Fruit fly (Drosophila melanogaster) whole organism, embryonic: ENCODE results near the gene gb.
A peak's percentile ranks its signal among the peaks of the same experiment; 100 is the strongest.

Experiments used
- Atf3 ChIP-seq: fragments of 200-800 bp; sonication (Bioruptor generic); optimal IDR thresholded peaks from 3 replicates; lab custom pipeline; 2016; ENCODE audit warnings: missing biosample characterization, missing genetic modification characterization
- Awh ChIP-seq: fragments of 200-800 bp; sonication (Bioruptor generic); IDR thresholded peaks from 2 replicates; pipeline ENCODE4, ENCODE4 v1.3.6; 2022; ENCODE audit warnings: missing biosample characterization, missing genetic modification characterization
- Bdp1 ChIP-seq: fragments of 200-800 bp; sonication (Bioruptor generic); optimal IDR thresholded peaks from 3 replicates; lab custom pipeline; 2016; ENCODE audit warnings: missing biosample characterization, missing genetic modification characterization
- CG12942 ChIP-seq: fragments of 200-800 bp; sonication (Bioruptor generic); optimal IDR thresholded peaks from 3 replicates; lab custom pipeline; 2016; ENCODE audit warnings: missing biosample characterization, missing genetic modification characterization
- CG13424 ChIP-seq: fragments of 200-800 bp; sonication (Bioruptor generic); optimal IDR thresholded peaks from 2 replicates; lab custom pipeline; 2019; ENCODE audit warnings: missing biosample characterization, mild to moderate bottlenecking, missing genetic modification characterization, moderate library complexity
- CG13894 ChIP-seq: fragments of 200-800 bp; sonication (Bioruptor generic); optimal IDR thresholded peaks from 3 replicates; lab custom pipeline; 2018; ENCODE audit warnings: missing biosample characterization, mild to moderate bottlenecking, missing genetic modification characterization, moderate library complexity
- CG15011 ChIP-seq: fragments of 200-800 bp; sonication (Bioruptor generic); optimal IDR thresholded peaks from 3 replicates; lab custom pipeline; 2018; ENCODE audit warnings: missing biosample characterization, mild to moderate bottlenecking, missing genetic modification characterization
- CG15696 ChIP-seq: fragments of 200-800 bp; sonication (Bioruptor generic); optimal IDR thresholded peaks from 2 replicates; lab custom pipeline; 2019; ENCODE audit warnings: missing biosample characterization, mild to moderate bottlenecking, missing genetic modification characterization, moderate library complexity
- CG1603 ChIP-seq: fragments of 200-800 bp; sonication (Bioruptor generic); optimal IDR thresholded peaks from 2 replicates; lab custom pipeline; 2019; ENCODE audit warnings: missing biosample characterization, mild to moderate bottlenecking, missing genetic modification characterization, moderate library complexity
- CG1647 ChIP-seq: fragments of 200-800 bp; sonication (Bioruptor generic); optimal IDR thresholded peaks from 3 replicates; lab custom pipeline; 2016; ENCODE audit warnings: missing biosample characterization, missing genetic modification characterization
- CG16779 ChIP-seq: fragments of 200-800 bp; sonication (Bioruptor generic); IDR thresholded peaks from 2 replicates; pipeline ENCODE4 v1.3.6; 2022; ENCODE audit warnings: missing biosample characterization, missing genetic modification characterization
- CG17829 ChIP-seq: fragments of 200-800 bp; optimal IDR thresholded peaks from 2 replicates; lab custom pipeline; 2019; ENCODE audit warnings: missing biosample characterization, mild to moderate bottlenecking, missing genetic modification characterization, moderate library complexity
- CG3065 ChIP-seq: fragments of 200-800 bp; sonication (Bioruptor generic); optimal IDR thresholded peaks from 2 replicates; lab custom pipeline; 2016; ENCODE audit warnings: missing biosample characterization, missing genetic modification characterization
- CG32772 ChIP-seq: fragments of 200-800 bp; sonication (Bioruptor generic); IDR thresholded peaks from 2 replicates; pipeline ENCODE4 v1.3.6; 2022; ENCODE audit warnings: missing biosample characterization, missing genetic modification characterization
- CG3726 ChIP-seq: fragments of 200-800 bp; sonication (Bioruptor generic); IDR thresholded peaks from 3 replicates; pipeline ENCODE4, ENCODE4 v1.3.6; 2022; ENCODE audit warnings: missing biosample characterization, missing genetic modification characterization
- CG3847 ChIP-seq: fragments of 200-800 bp; sonication (Bioruptor generic); IDR thresholded peaks from 2 replicates; pipeline ENCODE4 v1.3.6; 2022; ENCODE audit warnings: missing biosample characterization, missing genetic modification characterization
- CG4282 ChIP-seq: fragments of 200-800 bp; sonication (Bioruptor generic); optimal IDR thresholded peaks from 2 replicates; lab custom pipeline; 2016; ENCODE audit warnings: missing biosample characterization, missing genetic modification characterization
- CG4820 ChIP-seq: fragments of 200-800 bp; sonication (Bioruptor generic); optimal IDR thresholded peaks from 3 replicates; lab custom pipeline; 2016; ENCODE audit warnings: missing biosample characterization, missing genetic modification characterization
- CG5953 ChIP-seq: fragments of 200-800 bp; sonication (Bioruptor generic); IDR thresholded peaks from 2 replicates; pipeline ENCODE4 v1.3.6; 2022; ENCODE audit warnings: missing biosample characterization, missing genetic modification characterization
- CG6791 ChIP-seq: fragments of 200-800 bp; sonication (Bioruptor generic); IDR thresholded peaks from 3 replicates; pipeline ENCODE4 v1.3.6; 2022; ENCODE audit warnings: missing biosample characterization, missing genetic modification characterization; ENCODE audit not compliant: partially characterized antibody
- CG8388 ChIP-seq: fragments of 200-800 bp; sonication (Bioruptor generic); optimal IDR thresholded peaks from 2 replicates; lab custom pipeline; 2019; ENCODE audit warnings: missing biosample characterization, mild to moderate bottlenecking, missing genetic modification characterization, moderate library complexity
- CG8765 ChIP-seq: fragments of 200-800 bp; sonication (Bioruptor generic); IDR thresholded peaks from 2 replicates; pipeline ENCODE4 v1.3.6; 2022; ENCODE audit warnings: missing biosample characterization, missing genetic modification characterization
- Camta ChIP-seq: fragments of 200-800 bp; sonication (Bioruptor generic); optimal IDR thresholded peaks from 2 replicates; lab custom pipeline; 2016; ENCODE audit warnings: missing biosample characterization, missing genetic modification characterization
- Deaf1 ChIP-seq: fragments of 200-800 bp; optimal IDR thresholded peaks from 3 replicates; lab custom pipeline; 2019; ENCODE audit warnings: missing biosample characterization, mild to moderate bottlenecking, missing genetic modification characterization, moderate library complexity
- Dek ChIP-seq: fragments of 200-800 bp; sonication (Bioruptor generic); optimal IDR thresholded peaks from 3 replicates; lab custom pipeline; 2019; ENCODE audit warnings: missing biosample characterization, mild to moderate bottlenecking, missing genetic modification characterization, moderate library complexity
- Dp ChIP-seq: fragments of 200-800 bp; sonication (Bioruptor generic); optimal IDR thresholded peaks from 2 replicates; lab custom pipeline; 2018; ENCODE audit warnings: missing biosample characterization, mild to moderate bottlenecking, missing genetic modification characterization, moderate library complexity
- E2f1 ChIP-seq: fragments of 200-800 bp; sonication (Bioruptor generic); IDR thresholded peaks from 2 replicates; pipeline ENCODE4 v1.3.6; 2022; ENCODE audit warnings: missing biosample characterization, missing genetic modification characterization
- NK7.1 ChIP-seq: fragments of 200-800 bp; sonication (Bioruptor generic); optimal IDR thresholded peaks from 3 replicates; lab custom pipeline; 2016; ENCODE audit warnings: missing biosample characterization, missing genetic modification characterization
- Oli ChIP-seq: fragments of 200-800 bp; sonication (Bioruptor generic); optimal IDR thresholded peaks from 2 replicates; lab custom pipeline; 2018; ENCODE audit warnings: missing biosample characterization, mild to moderate bottlenecking, missing genetic modification characterization, moderate library complexity
- PHDP ChIP-seq: fragments of 200-800 bp; sonication (Bioruptor generic); optimal IDR thresholded peaks from 3 replicates; lab custom pipeline; 2018; ENCODE audit warnings: missing biosample characterization, mild to moderate bottlenecking, missing genetic modification characterization, moderate library complexity
- Stat92E ChIP-seq, 3 experiments: fragments of >200 bp in 2 of 3; fragments of 200-800 bp in 1 of 3; sonication (Bioruptor generic) in 1 of 3; optimal IDR thresholded peaks; 2 replicates each; lab custom pipeline; 2017 to 2019; ENCODE audit warnings: missing biosample characterization in 3 of 3, missing genetic modification characterization in 3 of 3, mild to moderate bottlenecking in 1 of 3, moderate library complexity in 1 of 3
- Taf1 ChIP-seq: fragments of 200-800 bp; sonication (Bioruptor generic); IDR thresholded peaks from 2 replicates; pipeline ENCODE4 v1.3.6; 2022; ENCODE audit warnings: missing biosample characterization, missing genetic modification characterization
- ab ChIP-seq: fragments of 200-800 bp; sonication (Bioruptor generic); optimal IDR thresholded peaks from 2 replicates; lab custom pipeline; 2016; ENCODE audit warnings: missing biosample characterization, missing genetic modification characterization
- ara ChIP-seq: fragments of 200-800 bp; sonication (Bioruptor generic); IDR thresholded peaks from 2 replicates; pipeline ENCODE4 v1.3.6; 2022; ENCODE audit warnings: missing biosample characterization, missing genetic modification characterization
- ash1 ChIP-seq: fragments of 200-800 bp; sonication (Bioruptor generic); optimal IDR thresholded peaks from 2 replicates; lab custom pipeline; 2018; ENCODE audit warnings: missing biosample characterization, mild to moderate bottlenecking, missing genetic modification characterization
- bigmax ChIP-seq: fragments of 200-800 bp; sonication (Bioruptor generic); optimal IDR thresholded peaks from 2 replicates; lab custom pipeline; 2018; ENCODE audit warnings: missing biosample characterization, mild to moderate bottlenecking, missing genetic modification characterization
- br ChIP-seq: fragments of >200 bp; optimal IDR thresholded peaks from 2 replicates; lab custom pipeline; 2017
- chm ChIP-seq: fragments of 200-800 bp; sonication (Bioruptor generic); IDR thresholded peaks from 2 replicates; pipeline ENCODE4 v1.3.6; 2022; ENCODE audit warnings: missing biosample characterization, missing genetic modification characterization
- dati ChIP-seq: fragments of 200-800 bp; sonication (Bioruptor generic); IDR thresholded peaks from 2 replicates; pipeline ENCODE4 v1.3.6; 2022; ENCODE audit warnings: missing biosample characterization, missing genetic modification characterization
- fd3F ChIP-seq: fragments of 200-800 bp; sonication (Bioruptor generic); optimal IDR thresholded peaks from 2 replicates; lab custom pipeline; 2018; ENCODE audit warnings: missing biosample characterization, mild to moderate bottlenecking, missing genetic modification characterization, moderate library complexity
- fu2 ChIP-seq: fragments of 200-800 bp; sonication (Bioruptor generic); optimal IDR thresholded peaks from 2 replicates; lab custom pipeline; 2016; ENCODE audit warnings: missing biosample characterization, missing genetic modification characterization
- gsb ChIP-seq: fragments of 200-800 bp; sonication (Bioruptor generic); IDR thresholded peaks from 2 replicates; pipeline ENCODE4 v1.3.6; 2022; ENCODE audit warnings: missing biosample characterization, missing genetic modification characterization
- hb ChIP-seq: fragments of 200-800 bp; sonication (Bioruptor generic); IDR thresholded peaks from 3 replicates; pipeline ENCODE4 v1.3.6; 2022; ENCODE audit warnings: missing biosample characterization, missing genetic modification characterization; ENCODE audit not compliant: partially characterized antibody
- ken ChIP-seq: fragments of 200-800 bp; sonication (Bioruptor generic); IDR thresholded peaks from 3 replicates; pipeline ENCODE4 v1.3.6; 2022; ENCODE audit warnings: missing biosample characterization, missing genetic modification characterization
- lilli ChIP-seq: fragments of 200-800 bp; sonication (Bioruptor generic); optimal IDR thresholded peaks from 3 replicates; lab custom pipeline; 2016; ENCODE audit warnings: missing biosample characterization, missing genetic modification characterization
- mirr ChIP-seq: fragments of 200-800 bp; sonication (Bioruptor generic); optimal IDR thresholded peaks from 3 replicates; lab custom pipeline; 2018; ENCODE audit warnings: missing biosample characterization, mild to moderate bottlenecking, missing genetic modification characterization
- nmo ChIP-seq: fragments of 200-800 bp; sonication (Bioruptor generic); optimal IDR thresholded peaks from 2 replicates; lab custom pipeline; 2018; ENCODE audit warnings: missing biosample characterization, mild to moderate bottlenecking, missing genetic modification characterization, moderate library complexity
- odd ChIP-seq: fragments of 200-800 bp; sonication (Bioruptor generic); optimal IDR thresholded peaks from 2 replicates; lab custom pipeline; 2017; ENCODE audit warnings: missing biosample characterization, mild to moderate bottlenecking, missing genetic modification characterization
- sc ChIP-seq, 3 experiments: fragments of >200 bp in 2 of 3; fragments of 200-800 bp in 1 of 3; sonication (Bioruptor generic) in 1 of 3; optimal IDR thresholded peaks; 2 replicates in 2 of 3; 3 replicates in 1 of 3; lab custom pipeline; 2017; ENCODE audit warnings: mild to moderate bottlenecking in 1 of 3, missing biosample characterization in 1 of 3, missing genetic modification characterization in 1 of 3, missing genetic modification reagents in 1 of 3
- slp2 ChIP-seq: fragments of 200-800 bp; sonication (Bioruptor generic); optimal IDR thresholded peaks from 2 replicates; lab custom pipeline; 2016; ENCODE audit warnings: missing biosample characterization, missing genetic modification characterization
- ttk ChIP-seq: fragments of 200-800 bp; sonication (Bioruptor generic); IDR thresholded peaks from 2 replicates; pipeline ENCODE4 v2.1.2; 2022; ENCODE audit warnings: missing biosample characterization, missing genetic modification characterization
- zen ChIP-seq: fragments of 200-800 bp; sonication (Bioruptor generic); optimal IDR thresholded peaks from 3 replicates; lab custom pipeline; 2018; ENCODE audit warnings: missing biosample characterization, mild to moderate bottlenecking, missing genetic modification characterization, moderate library complexity

Gene gb

DNA sequence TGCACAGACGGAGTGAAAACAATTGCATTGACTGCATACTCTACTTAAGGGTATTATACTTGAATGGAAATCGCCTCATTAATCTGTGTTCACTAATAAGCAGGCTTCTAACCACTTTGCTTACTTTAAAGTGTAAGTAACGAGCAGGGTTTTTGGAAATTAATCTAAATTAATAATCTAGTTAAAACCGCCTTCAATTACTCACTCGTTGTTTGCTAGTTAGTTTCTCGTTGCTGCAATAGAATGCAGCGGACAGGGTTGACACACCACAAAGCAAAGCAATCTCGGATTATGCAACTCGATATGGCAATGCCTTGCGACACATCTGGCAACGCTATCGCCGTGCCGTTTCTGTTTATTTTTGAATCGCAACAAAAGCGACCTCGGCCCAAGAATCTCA is 27.9 kb upstream of the gb start (continued):
- peak; percentile 20 for TF ChIP-seq nmo (GFP tag; lab: Kevin White, UChicago)
- TF ChIP-seq ab (GFP tag; lab: Kevin White, UChicago) = no peak
- no peak for TF ChIP-seq Dp
- TF ChIP-seq gsb (GFP tag; lab: Robert Waterston, UW) = no peak
- TF ChIP-seq chm (GFP tag; lab: Robert Waterston, UW) = no peak
- no peak for TF ChIP-seq Stat92E (GFP tag; optimal IDR thresholded peaks at IDR 0.05; lab: Kevin White, UChicago)
- no peak for TF ChIP-seq sc (optimal IDR thresholded peaks at IDR 0.05; lab: Kevin White, UChicago)
- TF ChIP-seq sc (GFP tag; optimal IDR thresholded peaks at IDR 0.05; lab: Kevin White, UChicago) = no peak
- no peak for TF ChIP-seq ara (GFP tag; lab: Robert Waterston, UW)
- TF ChIP-seq Camta (GFP tag; lab: Kevin White, UChicago) = peak; percentile 5
- TF ChIP-seq CG16779 = no peak
- 0 out of 2 replicates have a peak, but pooled peaks have one; percentile 5 for TF ChIP-seq CG3847 (GFP tag; lab: Robert Waterston, UW)
- TF ChIP-seq ash1 (GFP tag; lab: Kevin White, UChicago) = no peak
- no peak for TF ChIP-seq CG5953 (GFP tag; lab: Robert Waterston, UW)
- TF ChIP-seq Taf1 = no peak
- TF ChIP-seq CG32772 (GFP tag; lab: Robert Waterston, UW) = no peak
- TF ChIP-seq CG15011 (GFP tag; lab: Kevin White, UChicago) = no peak
- no peak for TF ChIP-seq CG4282 (GFP tag; lab: Kevin White, UChicago)
- TF ChIP-seq CG8388 (GFP tag; lab: Kevin White, UChicago) = peak; percentile 1
- TF ChIP-seq CG1647 (GFP tag; lab: Kevin White, UChicago) = no peak
- TF ChIP-seq Oli (tag; lab: Kevin White, UChicago) = no peak
- no peak for TF ChIP-seq ttk (GFP tag; lab: Robert Waterston, UW)
- TF ChIP-seq CG13424 (tag; lab: Kevin White, UChicago) = no peak
- TF ChIP-seq Atf3 = no peak
- TF ChIP-seq CG15696 (tag; lab: Kevin White, UChicago) = no peak
- no peak for TF ChIP-seq CG3065 (GFP tag; lab: Kevin White, UChicago)
- no peak for TF ChIP-seq CG4820
- no peak for TF ChIP-seq fu2 (GFP tag; lab: Kevin White, UChicago)
- TF ChIP-seq CG6791 (GFP tag; lab: Robert Waterston, UW) = peak; percentile 38; the same call in 1 of the 3 replicates
- TF ChIP-seq odd (GFP tag; lab: Kevin White, UChicago) = no peak
- no peak for TF ChIP-seq CG13894 (tag; lab: Kevin White, UChicago)
- TF ChIP-seq E2f1 = no peak
- no peak for TF ChIP-seq zen (tag; lab: Kevin White, UChicago)
- no peak for TF ChIP-seq Bdp1 (GFP tag; lab: Kevin White, UChicago)
- TF ChIP-seq Deaf1 (tag; lab: Kevin White, UChicago) = no peak
- TF ChIP-seq slp2 (GFP tag; lab: Kevin White, UChicago) = no peak
- no peak for TF ChIP-seq lilli (GFP tag; lab: Kevin White, UChicago)
- TF ChIP-seq Awh = no peak
- TF ChIP-seq NK7.1 (GFP tag; lab: Kevin White, UChicago) = no peak
- no peak for TF ChIP-seq bigmax (GFP tag; lab: Kevin White, UChicago)
- TF ChIP-seq CG8765 (GFP tag; lab: Robert Waterston, UW) = no peak
- no peak for TF ChIP-seq dati (GFP tag; lab: Robert Waterston, UW)
- no peak for TF ChIP-seq br
- no peak for TF ChIP-seq fd3F (GFP tag; lab: Kevin White, UChicago)
- TF ChIP-seq CG12942 (GFP tag; lab: Kevin White, UChicago) = no peak
- TF ChIP-seq ken (GFP tag; lab: Robert Waterston, UW) = no peak
- no peak for TF ChIP-seq Dek
- no peak for TF ChIP-seq CG3726 (GFP tag; lab: Robert Waterston, UW)
- no peak for TF ChIP-seq hb (GFP tag; lab: Robert Waterston, UW)
- TF ChIP-seq CG1603 (tag; lab: Kevin White, UChicago) = peak; percentile 31
- TF ChIP-seq mirr (GFP tag; lab: Kevin White, UChicago) = no peak
- TF ChIP-seq CG17829 (tag; lab: Kevin White, UChicago) = no peak
- no peak for TF ChIP-seq PHDP
